Fruit fly (Drosophila melanogaster): Measurements from ENCODE around the gene Roc1a.
A peak's percentile ranks its signal among the peaks of the same experiment; 100 is the strongest.

Gene Roc1a

dm6 chrX:629239-629821, 17.8 kb upstream of the Roc1a start, which contains the start of the genes RpL36 and Mybbp1A (continued):
- TF ChIP-seq sim (GFP tag; IDR thresholded peaks at IDR 0.05) (0 out of 2 replicates have a peak, but pooled peaks have one; percentile 7), CG17385 (GFP tag; optimal IDR thresholded peaks at IDR 0.05) (peak; percentile 64), CG8281 (tag; optimal IDR thresholded peaks at IDR 0.05) (no peak), CG8290 (GFP tag; optimal IDR thresholded peaks at IDR 0.05) (peak; percentile 35), CG8290 (tag; optimal IDR thresholded peaks at IDR 0.05) (peak; percentile 48 to 90), pfk (GFP tag; optimal IDR thresholded peaks at IDR 0.05) (peak; percentile 55), CG3726 (GFP tag; IDR thresholded peaks at IDR 0.05) (0 out of 3 replicates have a peak, but pooled peaks have one; percentile 37), CG31388 (GFP tag; optimal IDR thresholded peaks at IDR 0.05) (no peak), CG17361 (GFP tag; IDR thresholded peaks at IDR 0.05) (peak; percentile 76; the same call in 2 of the 3 replicates), ara (GFP tag; IDR thresholded peaks at IDR 0.05) (peak; percentile 42; the same call in 1 of the 2 replicates), ato (GFP tag; IDR thresholded peaks at IDR 0.05; ENCODE audit: partially characterized antibody) (peak; percentile 81), al (GFP tag; IDR thresholded peaks at IDR 0.05) (no peak), CG30431 (GFP tag; optimal IDR thresholded peaks at IDR 0.05) (no peak), Hr78 (GFP tag; optimal IDR thresholded peaks at IDR 0.05) (no peak), CG32532 (GFP tag; IDR thresholded peaks at IDR 0.05) (peak; percentile 83), CG9932 (GFP tag; IDR thresholded peaks at IDR 0.05) (peak; percentile 68), E2f2 (GFP tag; IDR thresholded peaks at IDR 0.05) (peak; percentile 82), Fer2 (tag; optimal IDR thresholded peaks at IDR 0.05) (peak; percentile 45), lab (GFP tag; optimal IDR thresholded peaks at IDR 0.05) (peak; percentile 87), dimm (GFP tag; IDR thresholded peaks at IDR 0.05) (no peak), cato (GFP tag; optimal IDR thresholded peaks at IDR 0.05; ENCODE audit: borderline replicate concordance) (peak; percentile 39), CG4404 (GFP tag; IDR thresholded peaks at IDR 0.05) (peak; percentile 31), CG8944 (GFP tag; optimal IDR thresholded peaks at IDR 0.05) (peak; percentile 55), Doc3 (GFP tag; IDR thresholded peaks at IDR 0.05; ENCODE audit: partially characterized antibody) (peak; percentile 73; the same call in 2 of the 3 replicates), Poxn (GFP tag; IDR thresholded peaks at IDR 0.05) (0 out of 2 replicates have a peak, but pooled peaks have one; percentile 23), CG7786 (GFP tag; optimal IDR thresholded peaks at IDR 0.05) (peak; percentile 70), Hr39 (optimal IDR thresholded peaks at IDR 0.05) (no peak), rib (GFP tag; IDR thresholded peaks at IDR 0.05) (peak; percentile 55; the same call in 1 of the 2 replicates), CG1024 (GFP tag; IDR thresholded peaks at IDR 0.05) (peak; percentile 29; the same call in 1 of the 2 replicates), CG14965 (GFP tag; optimal IDR thresholded peaks at IDR 0.05; ENCODE audit: borderline replicate concordance) (peak; percentile 52), ATbp (GFP tag; optimal IDR thresholded peaks at IDR 0.05) (peak; percentile 73), schlank (tag; optimal IDR thresholded peaks at IDR 0.05) (peak; percentile 79), CG6813 (GFP tag; optimal IDR thresholded peaks at IDR 0.05) (peak; percentile 63), Pdp1 (GFP tag; optimal IDR thresholded peaks at IDR 0.05) (peak; percentile 37 to 71), Trl (optimal IDR thresholded peaks at IDR 0.05) (no peak), Trl (GFP tag; optimal IDR thresholded peaks at IDR 0.05) (peak; percentile 80), Dref (GFP tag; IDR thresholded peaks at IDR 0.05) (peak; percentile 91), CG3163 (GFP tag; optimal IDR thresholded peaks at IDR 0.05) (peak; percentile 79), Sin3A (optimal IDR thresholded peaks at IDR 0.05) (peak; percentile 92), CG10366 (GFP tag; IDR thresholded peaks at IDR 0.05) (peak; percentile 58), CG30403 (GFP tag; optimal IDR thresholded peaks at IDR 0.05) (peak; percentile 72), CG10431 (GFP tag; optimal IDR thresholded peaks at IDR 0.05) (peak; percentile 71), vvl (GFP tag; IDR thresholded peaks at IDR 0.05) (peak; percentile 78), ac (GFP tag; optimal IDR thresholded peaks at IDR 0.05) (no peak), en (GFP tag; optimal IDR thresholded peaks at IDR 0.05) (peak; percentile 56), Sox102F (GFP tag; optimal IDR thresholded peaks at IDR 0.05) (no peak), chinmo (GFP tag; IDR thresholded peaks at IDR 0.05; ENCODE audit: partially characterized antibody) (peak; percentile 80; the same call in 2 of the 4 replicates), gcm (GFP tag; optimal IDR thresholded peaks at IDR 0.05) (peak; percentile 55), danr (GFP tag; IDR thresholded peaks at IDR 0.05) (no peak), CG11696 (GFP tag; IDR thresholded peaks at IDR 0.05) (0 out of 2 replicates have a peak, but pooled peaks have one; percentile 6)
